Worm (Caenorhabditis elegans) whole organism, early embryonic: ENCODE data around the gene K09D9.3.

Experiments used
- B0310.2 ChIP-seq: sonication (generic microtip); optimal IDR thresholded peaks from 2 replicates; lab custom pipeline; 2016; ENCODE audit warnings: mild to moderate bottlenecking, missing genetic modification characterization, missing compliant biosample characterization
- F13C5.2 ChIP-seq: sonication (generic microtip); optimal IDR thresholded peaks from 2 replicates; lab custom pipeline; 2017; ENCODE audit warnings: mild to moderate bottlenecking, missing genetic modification characterization, inconsistent platforms, missing compliant biosample characterization
- aly-1 ChIP-seq: sonication (generic microtip); optimal IDR thresholded peaks from 2 replicates; lab custom pipeline; 2016; ENCODE audit warnings: missing genetic modification characterization, missing compliant biosample characterization
- ama-1 ChIP-seq: fragments of 150-350 bp; optimal IDR thresholded peaks from 2 replicates; lab custom pipeline; 2014
- ceh-13 ChIP-seq: fragments of 200-800 bp; sonication (Bioruptor generic); optimal IDR thresholded peaks from 2 replicates; lab custom pipeline; 2018; ENCODE audit warnings: mild to moderate bottlenecking, missing genetic modification characterization, missing compliant biosample characterization
- ceh-36 ChIP-seq: sonication (generic microtip); optimal IDR thresholded peaks from 2 replicates; lab custom pipeline; 2016; ENCODE audit warnings: missing genetic modification characterization, inconsistent platforms, missing compliant biosample characterization
- ets-7 ChIP-seq: sonication (generic microtip); optimal IDR thresholded peaks from 2 replicates; lab custom pipeline; 2016; ENCODE audit warnings: missing genotype, missing genetic modification characterization, missing compliant biosample characterization
- flt-1 ChIP-seq: fragments of 200-800 bp; sonication (Bioruptor generic); IDR thresholded peaks from 2 replicates; pipeline ENCODE4 v1.3.6; 2022; ENCODE audit warnings: missing genetic modification characterization, missing compliant biosample characterization
- hmbx-1 ChIP-seq: sonication (generic microtip); optimal IDR thresholded peaks from 2 replicates; lab custom pipeline; 2016; ENCODE audit warnings: mild to moderate bottlenecking, missing genetic modification characterization, missing compliant biosample characterization
- hmg-4 ChIP-seq: fragments of 200-800 bp; sonication (Bioruptor generic); optimal IDR thresholded peaks from 2 replicates; lab custom pipeline; 2018; ENCODE audit warnings: mild to moderate bottlenecking, missing genetic modification characterization, missing compliant biosample characterization
- hnd-1 ChIP-seq: sonication (generic microtip); optimal IDR thresholded peaks from 2 replicates; lab custom pipeline; 2016; ENCODE audit warnings: missing genetic modification characterization, missing compliant biosample characterization
- pes-1 ChIP-seq: fragments of 200-800 bp; sonication (Bioruptor generic); IDR thresholded peaks from 2 replicates; pipeline ENCODE4 v1.3.6; 2022; ENCODE audit warnings: missing genetic modification reagents, missing genetic modification characterization, missing compliant biosample characterization
- scrt-1 ChIP-seq: fragments of 200-800 bp; sonication (Bioruptor generic); IDR thresholded peaks from 2 replicates; pipeline ENCODE4 v1.3.6; 2022; ENCODE audit warnings: missing genetic modification characterization, missing compliant biosample characterization
- sea-1 ChIP-seq: fragments of 200-800 bp; sonication (Bioruptor generic); conservative IDR thresholded peaks from 2 replicates; pipeline ENCODE4 v1.3.6; 2022; ENCODE audit warnings: missing genetic modification characterization, missing compliant biosample characterization
- tbx-11 ChIP-seq: fragments of 200-800 bp; sonication (Bioruptor generic); IDR thresholded peaks from 2 replicates; pipeline ENCODE4 v1.3.6; 2022; ENCODE audit warnings: missing genetic modification characterization, missing compliant biosample characterization
- tbx-37 ChIP-seq: fragments of 200-800 bp; sonication (Bioruptor generic); conservative IDR thresholded peaks from 2 replicates; pipeline ENCODE4 v1.3.6; 2022; ENCODE audit warnings: missing genetic modification reagents, missing genetic modification characterization, missing compliant biosample characterization
- tra-4 ChIP-seq: sonication (generic microtip); optimal IDR thresholded peaks from 2 replicates; lab custom pipeline; 2017; ENCODE audit warnings: missing genetic modification characterization, missing compliant biosample characterization

The K09D9.3 gene

DNA sequence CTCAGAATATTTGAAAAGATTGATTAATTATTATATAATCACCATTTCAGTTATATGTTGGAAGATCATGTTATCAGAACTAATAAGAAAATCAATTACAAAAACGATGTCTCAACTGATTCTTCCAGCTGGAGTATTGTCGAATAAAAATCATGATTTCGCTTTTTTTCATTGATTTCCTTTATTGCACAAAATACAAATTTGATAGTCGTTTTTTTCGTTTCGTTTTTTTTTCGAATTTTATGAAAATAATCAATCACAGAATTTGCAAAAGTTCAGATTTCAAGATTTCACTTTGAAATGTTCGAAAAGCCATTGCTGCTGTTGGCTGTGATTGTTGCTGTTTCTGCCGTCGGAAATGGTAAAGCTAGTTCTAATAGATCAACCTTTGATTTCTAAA lies 16.5 kb downstream of the K09D9.3 start, which contains the start of gene C49G7.13:
Gene C49G7.13 (plus strand): TSS at position 301 of the 400 bp plus-strand sequence.
- TF ChIP-seq hmg-4 (GFP tag; lab: Kevin White, UChicago) (no peak), flt-1 (GFP tag; lab: Robert Waterston, UW) (no peak), ceh-36 (tag; lab: Kevin White, UChicago) (no peak), ama-1 (lab: Kevin White, UChicago) (no peak), aly-1 (tag; lab: Kevin White, UChicago) (no peak), hnd-1 (tag; lab: Kevin White, UChicago) (no peak)

DNA sequence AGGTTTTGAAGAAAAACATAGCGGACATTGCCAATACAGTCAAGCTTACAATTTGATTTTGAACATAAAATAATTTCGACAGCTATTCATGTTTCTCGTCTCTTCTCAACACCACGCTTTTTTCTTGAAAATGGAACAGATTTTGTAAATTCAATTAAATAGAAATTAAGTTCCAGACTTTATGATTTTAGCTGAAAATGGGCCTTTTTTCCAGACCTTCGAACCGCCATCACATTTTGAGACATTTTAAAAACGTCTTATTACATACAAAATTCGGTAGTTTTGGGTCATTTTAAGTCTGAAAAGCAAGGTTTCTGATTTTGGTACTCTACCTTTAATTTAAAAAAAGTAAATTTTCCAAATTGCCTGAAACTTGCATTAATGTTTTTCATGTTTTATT lies 18.8 kb downstream of the K09D9.3 start, which contains the start of gene C49G7.12:
Gene C49G7.12 (plus strand): TSS at position 301 of the 400 bp plus-strand sequence.
- no peak for TF ChIP-seq ama-1 (lab: Kevin White, UChicago)
- no peak for TF ChIP-seq ets-7 (tag; lab: Kevin White, UChicago)
- no peak for TF ChIP-seq tbx-11 (GFP tag; lab: Robert Waterston, UW)

DNA sequence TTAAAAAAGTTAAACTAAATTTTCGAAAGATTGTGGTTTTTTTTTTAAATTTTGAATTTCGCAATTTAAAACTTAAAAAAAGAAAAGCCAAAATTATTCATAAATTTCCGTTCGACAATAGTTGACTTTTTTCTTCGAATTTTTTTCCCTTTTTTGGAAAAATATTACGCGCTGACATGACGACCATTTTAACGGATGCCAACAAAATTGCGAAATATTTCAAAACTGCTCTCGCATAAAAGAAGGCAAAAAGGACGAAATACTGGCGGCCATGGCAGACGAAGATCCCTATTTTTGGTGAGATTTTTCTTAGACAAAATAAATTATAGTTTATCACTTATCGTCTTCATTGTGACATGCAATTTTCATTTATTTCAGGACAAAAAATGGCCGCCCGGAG lies 19.3 kb downstream of the K09D9.3 start:
- TF ChIP-seq aly-1 (tag; lab: Kevin White, UChicago), result no peak
- no peak for TF ChIP-seq tra-4 (tag; lab: Kevin White, UChicago)
- no peak for TF ChIP-seq tbx-37 (GFP tag; lab: Robert Waterston, UW)
- no peak for TF ChIP-seq hmbx-1
- no peak for TF ChIP-seq pes-1 (GFP tag; lab: Robert Waterston, UW)
- TF ChIP-seq B0310.2 (tag; lab: Kevin White, UChicago), result no peak

DNA sequence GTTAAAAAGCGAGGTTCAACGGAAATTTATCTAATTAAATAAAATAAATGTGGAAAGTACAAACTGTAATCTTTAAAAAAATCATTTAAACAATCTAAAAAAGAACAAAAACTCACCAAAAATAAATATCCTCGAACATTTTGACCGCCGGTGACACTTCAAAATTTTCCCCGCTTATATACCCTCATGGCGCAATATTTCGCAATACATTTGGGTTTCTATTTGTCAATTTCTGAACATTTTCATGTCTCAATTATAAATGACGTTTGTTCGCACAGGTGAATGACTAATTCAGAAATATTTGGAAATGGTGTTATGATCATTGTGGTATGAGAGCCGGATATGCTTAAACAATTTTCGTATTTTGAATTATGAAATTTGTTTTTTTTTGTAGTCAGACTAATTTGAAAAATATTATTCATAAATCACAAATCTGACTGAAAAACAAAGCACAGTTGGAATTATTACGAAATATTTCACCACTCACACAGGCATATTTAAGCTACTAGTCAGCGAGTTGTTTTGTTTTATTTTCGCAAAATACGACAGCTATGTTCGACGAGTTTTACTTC lies 22.7 kb downstream of the K09D9.3 start, which contains the start of the genes C49G7.10 and irg-2:
Gene C49G7.10 (minus strand): TSS at position 169 of the 572 bp plus-strand sequence.
Gene irg-2 (plus strand): TSS at position 329 of the 572 bp plus-strand sequence.
- TF ChIP-seq tra-4 (tag; lab: Kevin White, UChicago) (no peak), sea-1 (GFP tag; lab: Robert Waterston, UW) (no peak), aly-1 (tag; lab: Kevin White, UChicago) (no peak), hmg-4 (GFP tag; lab: Kevin White, UChicago) (no peak), hnd-1 (tag; lab: Kevin White, UChicago) (no peak), scrt-1 (GFP tag; lab: Robert Waterston, UW) (no peak)

DNA sequence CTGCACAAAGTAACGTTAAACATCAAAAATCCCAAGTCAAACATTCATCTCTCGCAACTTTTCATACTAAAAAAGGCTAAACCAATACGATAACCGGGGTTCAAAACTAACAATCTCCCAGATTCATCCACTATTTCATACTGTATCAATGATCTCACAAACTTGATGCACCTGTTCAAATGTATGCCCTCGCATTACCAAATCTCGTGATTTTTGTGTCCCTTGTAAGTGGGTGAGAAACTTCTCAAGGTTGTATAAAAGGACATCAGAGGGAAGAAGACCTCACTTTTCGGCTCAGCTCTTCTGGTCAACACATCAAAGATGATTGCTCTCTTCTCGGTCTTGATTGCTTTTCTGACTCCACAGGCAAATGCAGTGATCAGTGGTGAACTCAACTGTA lies 24.3 kb downstream of the K09D9.3 start, which contains the start of gene phat-3:
Gene phat-3 (plus strand): TSS at position 301 of the 400 bp plus-strand sequence.
- TF ChIP-seq ceh-36 (tag; lab: Kevin White, UChicago), result no peak
- TF ChIP-seq ets-7 (tag; lab: Kevin White, UChicago), result no peak
- TF ChIP-seq flt-1 (GFP tag; lab: Robert Waterston, UW), result no peak
- TF ChIP-seq pes-1 (GFP tag; lab: Robert Waterston, UW), result no peak
- TF ChIP-seq tbx-37 (GFP tag; lab: Robert Waterston, UW), result no peak

DNA sequence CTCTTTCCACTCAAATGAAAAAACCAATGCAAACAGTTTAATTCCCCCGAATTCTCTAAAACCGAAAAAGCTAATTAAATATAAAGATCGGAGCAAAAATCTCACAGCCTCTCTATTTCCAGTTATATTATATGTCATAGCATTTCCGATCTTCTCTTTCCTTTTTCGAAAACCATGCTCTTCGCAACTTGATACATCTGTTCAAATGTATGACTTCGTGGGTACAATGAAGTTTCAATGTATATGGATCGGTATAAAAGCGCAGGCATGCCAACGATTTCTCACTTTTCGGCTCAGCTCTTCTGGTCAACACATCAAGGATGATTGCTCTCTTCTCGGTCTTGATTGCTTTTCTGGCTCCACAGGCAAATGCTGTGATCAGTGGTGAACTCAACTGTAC lies 26.8 kb downstream of the K09D9.3 start, which contains the start of gene phat-7:
Gene phat-7 (plus strand): TSS at position 301 of the 400 bp plus-strand sequence.
- TF ChIP-seq tbx-11 (GFP tag; lab: Robert Waterston, UW) (no peak), sea-1 (GFP tag; lab: Robert Waterston, UW) (no peak), tbx-37 (GFP tag; lab: Robert Waterston, UW) (no peak), ama-1 (lab: Kevin White, UChicago) (no peak), tra-4 (tag; lab: Kevin White, UChicago) (no peak), B0310.2 (tag; lab: Kevin White, UChicago) (no peak), scrt-1 (GFP tag; lab: Robert Waterston, UW) (no peak), ceh-13 (GFP tag; lab: Kevin White, UChicago) (no peak), flt-1 (GFP tag; lab: Robert Waterston, UW) (no peak), F13C5.2 (tag; lab: Kevin White, UChicago) (no peak), ets-7 (tag; lab: Kevin White, UChicago) (no peak), hnd-1 (tag; lab: Kevin White, UChicago) (no peak)

DNA sequence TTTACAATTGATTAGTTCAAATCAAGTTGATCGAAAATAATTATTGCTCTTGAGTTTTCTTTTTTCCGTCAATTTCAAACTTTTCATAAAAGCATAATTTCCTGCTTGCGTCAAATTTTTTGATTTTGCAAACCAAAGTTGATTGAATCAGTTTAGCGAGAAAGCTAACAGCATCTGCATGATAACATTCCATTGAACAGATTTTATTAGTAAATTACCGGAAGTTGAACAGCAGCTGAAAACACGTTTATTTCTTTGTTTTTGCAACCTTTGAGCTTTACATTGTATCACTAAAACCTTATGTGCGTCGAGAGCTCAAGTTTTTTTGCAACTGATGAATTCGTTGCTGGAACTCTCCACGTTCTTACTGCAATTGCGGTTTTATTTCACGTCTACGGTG lies 28.3 kb downstream of the K09D9.3 start, which contains the start of gene srh-169:
Gene srh-169 (plus strand): TSS at position 301 of the 400 bp plus-strand sequence.
- TF ChIP-seq pes-1 (GFP tag; lab: Robert Waterston, UW) (no peak), F13C5.2 (tag; lab: Kevin White, UChicago) (no peak)

DNA sequence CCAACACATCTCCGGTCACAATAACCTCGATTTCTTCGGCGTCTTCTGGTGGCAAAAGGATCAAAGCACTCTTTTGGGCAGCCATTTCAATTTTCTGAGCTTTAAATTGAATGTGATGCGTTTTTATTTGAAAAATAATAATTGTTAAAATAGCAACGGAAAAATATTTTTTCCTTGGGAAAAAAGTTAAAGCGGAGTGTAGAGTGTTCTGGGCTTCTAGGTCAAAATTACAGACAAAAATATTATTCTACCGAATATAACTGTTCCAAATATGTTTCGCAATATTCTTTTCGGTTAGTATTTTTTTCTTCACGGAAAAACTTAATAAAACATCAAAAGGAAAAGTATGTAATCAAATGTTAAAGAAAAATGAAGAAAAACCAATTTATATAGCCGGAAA lies 35.7 kb downstream of the K09D9.3 start, which contains the start of gene djr-1.2:
Gene djr-1.2 (minus strand): TSS at position 101 of the 400 bp plus-strand sequence.
- TF ChIP-seq pes-1 (GFP tag; lab: Robert Waterston, UW) (no peak), sea-1 (GFP tag; lab: Robert Waterston, UW) (no peak), hmbx-1 (no peak), tbx-11 (GFP tag; lab: Robert Waterston, UW) (no peak)

DNA sequence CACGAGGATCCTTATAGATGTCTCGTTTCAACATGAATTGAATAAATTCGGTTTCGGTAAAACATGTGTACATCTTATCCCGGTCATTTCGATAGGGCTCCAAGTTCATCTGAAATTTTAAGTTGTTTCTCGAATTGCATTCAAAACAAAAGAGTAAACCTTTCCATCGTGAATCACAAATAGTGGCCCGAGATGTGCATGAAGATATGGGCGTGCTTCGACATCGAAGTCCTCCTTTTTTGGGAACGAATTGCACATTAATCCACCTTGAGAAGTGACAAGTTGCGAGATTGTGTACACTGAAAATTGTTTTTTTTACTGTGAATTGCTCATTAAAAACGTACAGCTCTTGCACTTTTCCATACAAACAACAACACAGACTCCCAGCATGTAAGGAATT lies 36.9 kb downstream of the K09D9.3 start:
- TF ChIP-seq tra-4 (tag; lab: Kevin White, UChicago) (no peak), ets-7 (tag; lab: Kevin White, UChicago) (no peak), hnd-1 (tag; lab: Kevin White, UChicago) (no peak), ceh-36 (tag; lab: Kevin White, UChicago) (no peak), scrt-1 (GFP tag; lab: Robert Waterston, UW) (no peak), hmbx-1 (no peak), sea-1 (GFP tag; lab: Robert Waterston, UW) (no peak), aly-1 (tag; lab: Kevin White, UChicago) (no peak), ama-1 (lab: Kevin White, UChicago) (no peak)
